Worm (Caenorhabditis elegans) whole organism, young adult: Measurements from ENCODE around the gene lys-6.

ENCODE experiments used
- B0261.1 ChIP-seq: sonication (generic microtip); optimal IDR thresholded peaks from 2 replicates; lab custom pipeline; 2016; ENCODE audit warnings: mild to moderate bottlenecking, missing genetic modification characterization, moderate library complexity, missing compliant biosample characterization
- C06A6.2 ChIP-seq: fragments of 200-800 bp; sonication (Bioruptor generic); conservative IDR thresholded peaks from 2 replicates; pipeline ENCODE4 v1.3.6; 2022; ENCODE audit warnings: missing genetic modification characterization, missing compliant biosample characterization
- D2030.7 ChIP-seq: fragments of 200-800 bp; sonication (Bioruptor generic); IDR thresholded peaks from 2 replicates; pipeline ENCODE4 v1.3.6; 2022; ENCODE audit warnings: missing genetic modification reagents, missing genetic modification characterization, missing compliant biosample characterization
- F23B12.7 ChIP-seq: sonication (generic microtip); optimal IDR thresholded peaks from 2 replicates; lab custom pipeline; 2017; ENCODE audit warnings: missing genetic modification characterization, mild to moderate bottlenecking, missing compliant biosample characterization, antibody characterized with exemption, moderate library complexity; ENCODE audit not compliant: insufficient read depth
- F49E8.2 ChIP-seq: sonication (generic microtip); optimal IDR thresholded peaks from 3 replicates; lab custom pipeline; 2017; ENCODE audit warnings: missing genetic modification characterization, mild to moderate bottlenecking, missing compliant biosample characterization, antibody characterized with exemption, moderate library complexity; ENCODE audit not compliant: insufficient read depth
- F55B11.4 ChIP-seq: sonication (generic microtip); optimal IDR thresholded peaks from 2 replicates; lab custom pipeline; 2016; ENCODE audit warnings: missing compliant biosample characterization, missing genetic modification characterization, borderline replicate concordance; ENCODE audit not compliant: insufficient read depth
- F57C9.4 ChIP-seq: sonication (generic microtip); optimal IDR thresholded peaks from 2 replicates; lab custom pipeline; 2017; ENCODE audit warnings: mild to moderate bottlenecking, missing genetic modification characterization, missing compliant biosample characterization
- akir-1 ChIP-seq: fragments of 200-800 bp; sonication (Bioruptor generic); optimal IDR thresholded peaks from 2 replicates; lab custom pipeline; 2018; ENCODE audit warnings: mild to moderate bottlenecking, missing genetic modification characterization, moderate library complexity, missing compliant biosample characterization
- atf-7 ChIP-seq: sonication (generic microtip); optimal IDR thresholded peaks from 2 replicates; lab custom pipeline; 2017; ENCODE audit warnings: mild to moderate bottlenecking, missing genetic modification characterization, missing compliant biosample characterization
- cebp-1 ChIP-seq, 2 experiments: fragments of 200-800 bp in 1 of 2; sonication (Bioruptor generic) in 1 of 2; sonication (generic microtip) in 1 of 2; IDR thresholded peaks in 1 of 2; optimal IDR thresholded peaks in 1 of 2; 2 replicates each; pipeline versions ENCODE4 v1.3.6 to Lab custom; 2017 to 2022; ENCODE audit warnings: missing compliant biosample characterization in 2 of 2, missing genetic modification characterization in 2 of 2, mild to moderate bottlenecking in 1 of 2, missing genetic modification reagents in 1 of 2, moderate library complexity in 1 of 2
- cebp-2 ChIP-seq: fragments of 200-800 bp; sonication (Bioruptor generic); IDR thresholded peaks from 2 replicates; pipeline ENCODE4 v1.3.6; 2022; ENCODE audit warnings: missing genetic modification characterization, missing compliant biosample characterization
- ceh-100 ChIP-seq: fragments of 200-800 bp; sonication (Bioruptor generic); IDR thresholded peaks from 2 replicates; pipeline ENCODE4 v1.3.6; 2022; ENCODE audit warnings: missing genetic modification reagents, missing genetic modification characterization, missing compliant biosample characterization
- ceh-27 ChIP-seq: fragments of 200-800 bp; sonication (Bioruptor generic); optimal IDR thresholded peaks from 2 replicates; lab custom pipeline; 2018; ENCODE audit warnings: mild to moderate bottlenecking, missing genetic modification characterization, moderate library complexity, missing compliant biosample characterization
- ceh-79 ChIP-seq: sonication (generic microtip); optimal IDR thresholded peaks from 2 replicates; lab custom pipeline; 2017; ENCODE audit warnings: mild to moderate bottlenecking, missing genetic modification characterization, missing compliant biosample characterization
- ceh-91 ChIP-seq: fragments of 200-800 bp; sonication (Bioruptor generic); IDR thresholded peaks from 2 replicates; pipeline ENCODE4 v1.3.6; 2022; ENCODE audit warnings: missing genetic modification reagents, missing genetic modification characterization, missing compliant biosample characterization
- chd-7 ChIP-seq: sonication (generic microtip); optimal IDR thresholded peaks from 2 replicates; lab custom pipeline; 2016; ENCODE audit warnings: mild to moderate bottlenecking, missing genetic modification characterization, moderate library complexity, missing compliant biosample characterization
- die-1 ChIP-seq: sonication (generic microtip); optimal IDR thresholded peaks from 2 replicates; lab custom pipeline; 2016; ENCODE audit warnings: missing genotype, mild to moderate bottlenecking, missing genetic modification characterization, missing compliant biosample characterization
- dpff-1 ChIP-seq: sonication (generic microtip); optimal IDR thresholded peaks from 2 replicates; lab custom pipeline; 2017; ENCODE audit warnings: mild to moderate bottlenecking, missing genetic modification characterization, missing compliant biosample characterization
- fkh-3 ChIP-seq: sonication (generic microtip); optimal IDR thresholded peaks from 2 replicates; lab custom pipeline; 2016; ENCODE audit warnings: mild to moderate bottlenecking, missing genetic modification characterization, missing compliant biosample characterization
- hlh-26 ChIP-seq: fragments of 200-800 bp; sonication (Bioruptor generic); conservative IDR thresholded peaks from 2 replicates; pipeline ENCODE4 v1.3.6; 2022; ENCODE audit warnings: missing genetic modification reagents, missing genetic modification characterization, missing compliant biosample characterization
- lag-1 ChIP-seq: fragments of 200-800 bp; sonication (Bioruptor generic); IDR thresholded peaks from 2 replicates; pipeline ENCODE4 v1.3.6; 2022; ENCODE audit warnings: missing genetic modification reagents, missing genetic modification characterization, missing compliant biosample characterization
- lin-26 ChIP-seq: fragments of 200-800 bp; sonication (Bioruptor generic); IDR thresholded peaks from 2 replicates; pipeline ENCODE4 v1.3.6; 2022; ENCODE audit warnings: missing genetic modification reagents, missing genetic modification characterization, missing compliant biosample characterization
- lir-1 ChIP-seq: fragments of 200-800 bp; sonication (Bioruptor generic); conservative IDR thresholded peaks from 2 replicates; pipeline ENCODE4 v1.3.6; 2022; ENCODE audit warnings: missing genetic modification reagents, missing genetic modification characterization, missing compliant biosample characterization
- lsy-27 ChIP-seq: sonication (generic microtip); optimal IDR thresholded peaks from 2 replicates; lab custom pipeline; 2017; ENCODE audit warnings: missing genetic modification characterization, mild to moderate bottlenecking, missing compliant biosample characterization, antibody characterized with exemption, missing genotype, borderline replicate concordance; ENCODE audit not compliant: insufficient read depth
- nfya-1 ChIP-seq: sonication (generic microtip); optimal IDR thresholded peaks from 2 replicates; lab custom pipeline; 2017; ENCODE audit warnings: antibody characterized with exemption, missing compliant biosample characterization, missing genetic modification characterization, borderline replicate concordance; ENCODE audit not compliant: insufficient read depth
- nfyb-1 ChIP-seq: fragments of 200-800 bp; sonication (Bioruptor generic); IDR thresholded peaks from 2 replicates; pipeline ENCODE4 v1.3.6; 2022; ENCODE audit warnings: missing genetic modification reagents, missing genetic modification characterization, missing compliant biosample characterization
- nhr-80 ChIP-seq: sonication (generic microtip); optimal IDR thresholded peaks from 2 replicates; lab custom pipeline; 2016; ENCODE audit warnings: missing genetic modification characterization, missing compliant biosample characterization
- pbrm-1 ChIP-seq: fragments of 200-800 bp; sonication (Bioruptor generic); IDR thresholded peaks from 2 replicates; pipeline ENCODE4 v1.3.6; 2022; ENCODE audit warnings: missing genetic modification reagents, missing genetic modification characterization, missing compliant biosample characterization
- repo-1 ChIP-seq: sonication (generic microtip); optimal IDR thresholded peaks from 2 replicates; lab custom pipeline; 2017; ENCODE audit warnings: mild to moderate bottlenecking, missing genetic modification characterization, missing compliant biosample characterization
- snpc-1.3 ChIP-seq: sonication (generic microtip); optimal IDR thresholded peaks from 2 replicates; lab custom pipeline; 2017; ENCODE audit warnings: missing genetic modification characterization, mild to moderate bottlenecking, missing compliant biosample characterization, antibody characterized with exemption, moderate library complexity, missing genotype, missing genetic modification reagents; ENCODE audit not compliant: insufficient read depth
- tbx-9 ChIP-seq: sonication (generic microtip); optimal IDR thresholded peaks from 2 replicates; lab custom pipeline; 2016; ENCODE audit warnings: borderline replicate concordance, missing genetic modification characterization, inconsistent platforms, missing compliant biosample characterization
- unc-62 ChIP-seq: fragments of 150-350 bp; optimal IDR thresholded peaks from 2 replicates; lab custom pipeline; 2014; ENCODE audit warnings: missing biosample characterization, missing genetic modification reagents, missing genetic modification characterization
- zfh-2 ChIP-seq: fragments of 200-800 bp; sonication (Bioruptor generic); conservative IDR thresholded peaks from 2 replicates; pipeline ENCODE4 v1.3.6; 2022; ENCODE audit warnings: missing genetic modification reagents, missing genetic modification characterization, missing compliant biosample characterization
- zim-3 ChIP-seq: sonication (generic microtip); optimal IDR thresholded peaks from 2 replicates; lab custom pipeline; 2017; ENCODE audit warnings: mild to moderate bottlenecking, missing genetic modification characterization, moderate library complexity, missing compliant biosample characterization
- ztf-22 ChIP-seq: fragments of 200-800 bp; sonication (Bioruptor generic); optimal IDR thresholded peaks from 2 replicates; lab custom pipeline; 2018; ENCODE audit warnings: mild to moderate bottlenecking, missing genetic modification characterization, moderate library complexity, missing compliant biosample characterization
- ztf-26 ChIP-seq: sonication (generic microtip); optimal IDR thresholded peaks from 2 replicates; lab custom pipeline; 2017; ENCODE audit warnings: missing genetic modification characterization, missing compliant biosample characterization
- ztf-28 ChIP-seq: fragments of 200-800 bp; sonication (Bioruptor generic); IDR thresholded peaks from 2 replicates; pipeline ENCODE4 v1.3.6; 2022; ENCODE audit warnings: missing genetic modification reagents, missing genetic modification characterization, missing compliant biosample characterization
- ztf-6 ChIP-seq: fragments of 200-800 bp; sonication (Bioruptor generic); IDR thresholded peaks from 2 replicates; pipeline ENCODE4 v1.3.6; 2022; ENCODE audit warnings: missing genetic modification reagents, missing genetic modification characterization, missing compliant biosample characterization

Gene lys-6

ce11 chrIV:11592820-11593219 is 34.9 kb downstream of the lys-6 start (continued):
- TF ChIP-seq fkh-3 (no peak), lsy-27 (tag; lab: Kevin White, UChicago) (no peak), repo-1 (tag; lab: Kevin White, UChicago) (no peak), ztf-6 (GFP tag; lab: Robert Waterston, UW) (no peak), ceh-91 (no peak), snpc-1.3 (tag; lab: Kevin White, UChicago) (peak; percentile 8), die-1 (tag; lab: Kevin White, UChicago) (no peak), ceh-79 (tag; lab: Kevin White, UChicago) (no peak), ceh-100 (GFP tag; lab: Robert Waterston, UW) (no peak), ztf-26 (no peak), ztf-22 (GFP tag; lab: Kevin White, UChicago) (no peak), atf-7 (tag; lab: Kevin White, UChicago) (no peak), F55B11.4 (no peak), cebp-2 (GFP tag; lab: Robert Waterston, UW) (no peak), nfya-1 (tag; lab: Kevin White, UChicago) (no peak), F23B12.7 (tag; lab: Kevin White, UChicago) (peak; percentile 27), chd-7 (tag; lab: Kevin White, UChicago) (no peak), ceh-27 (GFP tag; lab: Kevin White, UChicago) (no peak), tbx-9 (no peak), nfyb-1 (GFP tag; lab: Robert Waterston, UW) (0 out of 2 replicates have a peak, but pooled peaks have one; percentile 27), C06A6.2 (GFP tag; lab: Robert Waterston, UW) (no peak), nhr-80 (tag; lab: Kevin White, UChicago) (no peak), lir-1 (GFP tag; lab: Robert Waterston, UW) (no peak), unc-62 (GFP tag; lab: Kevin White, UChicago) (no peak), dpff-1 (tag; lab: Kevin White, UChicago) (no peak), zim-3 (tag; lab: Kevin White, UChicago) (no peak), zfh-2 (GFP tag; lab: Robert Waterston, UW) (no peak), lag-1 (GFP tag; lab: Robert Waterston, UW) (no peak), D2030.7 (peak; percentile 47; the same call in 1 of the 2 replicates), lin-26 (GFP tag; lab: Robert Waterston, UW) (no peak), hlh-26 (GFP tag; lab: Robert Waterston, UW) (no peak), F49E8.2 (tag; lab: Kevin White, UChicago) (no peak)

- TF ChIP-seq F57C9.4 (no peak), ztf-28 (GFP tag; lab: Robert Waterston, UW) (no peak), nfyb-1 (GFP tag; lab: Robert Waterston, UW) (no peak), pbrm-1 (GFP tag; lab: Robert Waterston, UW) (no peak), cebp-1 (GFP tag; IDR thresholded peaks at IDR 0.05; lab: Robert Waterston, UW) (no peak), cebp-1 (tag; optimal IDR thresholded peaks at IDR 0.05; lab: Kevin White, UChicago) (no peak), B0261.1 (no peak), ceh-91 (no peak), akir-1 (GFP tag; lab: Kevin White, UChicago) (no peak)
Observed at ce11 chrIV:11592165-11592564, 35.6 kb downstream of the lys-6 start, which contains the start of gene spe-36. Gene spe-36 (minus strand): TSS chrIV:11592265.
